Fruit fly (Drosophila melanogaster) whole organism, embryonic: ENCODE results near the gene Cisd2.

ENCODE experiments used
- CG13296 ChIP-seq: fragments of 200-800 bp; sonication (Bioruptor generic); optimal IDR thresholded peaks from 3 replicates; lab custom pipeline; 2018; ENCODE audit warnings: missing biosample characterization, mild to moderate bottlenecking, missing genetic modification characterization
- CG14441 ChIP-seq: fragments of 200-800 bp; sonication (Bioruptor generic); IDR thresholded peaks from 2 replicates; pipeline ENCODE4 v1.3.6; 2022; ENCODE audit warnings: missing biosample characterization, missing genetic modification characterization
- CoRest ChIP-seq: fragments of 200-800 bp; sonication (Bioruptor generic); optimal IDR thresholded peaks from 3 replicates; lab custom pipeline; 2018; ENCODE audit warnings: missing biosample characterization, mild to moderate bottlenecking, missing genetic modification characterization, moderate library complexity
- al ChIP-seq: fragments of 200-800 bp; sonication (Bioruptor generic); IDR thresholded peaks from 2 replicates; pipeline ENCODE4 v1.3.6; 2022; ENCODE audit warnings: missing biosample characterization, missing genetic modification characterization
- dmrt11E ChIP-seq: fragments of 200-800 bp; sonication (Bioruptor generic); optimal IDR thresholded peaks from 3 replicates; lab custom pipeline; 2018; ENCODE audit warnings: missing biosample characterization, mild to moderate bottlenecking, missing genetic modification characterization, moderate library complexity
- exex ChIP-seq: fragments of 200-800 bp; sonication (Bioruptor generic); optimal IDR thresholded peaks from 4 replicates; lab custom pipeline; 2018; ENCODE audit warnings: missing biosample characterization, mild to moderate bottlenecking, missing genetic modification characterization, moderate library complexity
- fd102C ChIP-seq: fragments of 200-800 bp; sonication (Bioruptor generic); optimal IDR thresholded peaks from 2 replicates; lab custom pipeline; 2018; ENCODE audit warnings: missing biosample characterization, mild to moderate bottlenecking, missing genetic modification characterization, moderate library complexity
- psq ChIP-seq: fragments of 200-800 bp; sonication (Bioruptor generic); optimal IDR thresholded peaks from 2 replicates; lab custom pipeline; 2017; ENCODE audit warnings: missing biosample characterization, missing genetic modification characterization
- run ChIP-seq: fragments of 200-800 bp; sonication (Bioruptor generic); optimal IDR thresholded peaks from 3 replicates; lab custom pipeline; 2018; ENCODE audit warnings: missing biosample characterization, mild to moderate bottlenecking, missing genetic modification characterization
- sim ChIP-seq: fragments of 200-800 bp; sonication (Bioruptor generic); IDR thresholded peaks from 2 replicates; pipeline ENCODE4 v1.3.6; 2022; ENCODE audit warnings: missing biosample characterization, missing genetic modification characterization

DNA sequence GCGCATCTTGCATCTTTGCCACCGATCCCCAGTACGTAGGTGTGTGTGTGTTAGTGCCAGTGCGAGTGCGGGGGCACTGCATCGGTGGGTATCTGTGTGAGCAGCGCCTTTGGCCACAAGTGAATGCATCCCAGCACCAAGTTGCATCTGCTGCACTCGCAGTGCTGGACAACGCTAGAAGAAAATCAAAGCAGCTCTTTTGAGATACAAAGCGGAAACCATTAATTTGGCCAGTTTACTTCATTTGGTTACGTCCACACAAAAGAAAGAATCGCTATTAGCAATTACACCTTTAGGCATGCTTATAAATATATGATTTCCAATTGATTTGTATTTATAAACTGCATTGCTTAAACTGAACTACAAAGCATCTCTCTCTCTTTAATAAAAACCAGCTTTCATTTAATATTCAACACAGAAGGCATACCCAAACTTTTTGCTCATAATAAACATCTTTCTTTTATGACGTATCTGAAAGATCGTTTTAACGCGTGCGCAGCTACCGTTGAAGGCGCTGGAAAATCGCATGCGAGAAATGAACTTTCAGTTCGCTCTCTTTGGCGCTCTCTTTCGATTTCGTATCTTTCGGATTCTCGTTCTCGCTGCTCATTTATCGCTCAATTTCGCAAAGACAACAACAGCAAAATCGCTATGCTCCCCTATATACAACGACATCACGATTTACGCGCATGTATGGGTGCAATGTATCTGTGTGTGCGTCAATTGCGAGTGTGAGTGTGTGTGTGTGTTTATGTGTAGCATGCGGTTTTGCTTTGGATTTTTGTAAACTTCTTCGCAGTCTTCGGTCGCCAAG lies 16.8 kb downstream of the Cisd2 start:
- no peak for TF ChIP-seq dmrt11E (tag; lab: Kevin White, UChicago)
- no peak for TF ChIP-seq exex (tag; lab: Kevin White, UChicago)
- TF ChIP-seq CG13296 (GFP tag; lab: Kevin White, UChicago): no peak
- no peak for TF ChIP-seq CG14441 (GFP tag; lab: Robert Waterston, UW)
- no peak for TF ChIP-seq psq (GFP tag; lab: Kevin White, UChicago)
- no peak for TF ChIP-seq CoRest (tag; lab: Kevin White, UChicago)
- no peak for TF ChIP-seq run (tag; lab: Kevin White, UChicago)
- no peak for TF ChIP-seq sim
- TF ChIP-seq fd102C (GFP tag; lab: Kevin White, UChicago): no peak
- TF ChIP-seq al (GFP tag; lab: Robert Waterston, UW): no peak
